Fruit fly (Drosophila melanogaster): Measurements from ENCODE around the gene CG43965.

Gene CG43965

DNA sequence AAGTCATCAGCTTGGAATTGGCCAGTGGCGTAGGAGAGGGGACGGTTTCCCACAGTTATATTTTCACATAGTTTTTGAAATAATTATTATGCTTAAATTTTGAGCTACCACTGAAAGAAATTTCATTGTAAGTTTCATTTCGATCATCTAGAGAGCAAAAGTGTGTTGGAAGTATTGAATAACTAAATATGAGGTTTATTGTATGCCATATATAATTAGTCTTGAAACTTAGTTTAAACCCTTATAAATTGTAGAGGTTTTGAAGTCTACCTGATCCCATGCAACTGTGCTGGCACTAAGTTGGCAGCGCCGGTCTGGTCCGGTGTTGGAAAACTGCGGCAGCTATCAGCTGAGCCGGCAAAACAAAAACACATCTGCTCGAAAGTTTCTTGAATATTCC is 4.4 kb downstream of the CG43965 start, which contains the start of the genes CG32022 and CG6511 (continued):
- TF ChIP-seq unpg (GFP tag; optimal IDR thresholded peaks at IDR 0.05) (peak; percentile 97), crc (GFP tag; optimal IDR thresholded peaks at IDR 0.05) (peak; percentile 94), vvl (GFP tag; IDR thresholded peaks at IDR 0.05) (peak; percentile 95), gcm2 (GFP tag; optimal IDR thresholded peaks at IDR 0.05) (peak; percentile 90), CG34224 (GFP tag; IDR thresholded peaks at IDR 0.05; ENCODE audit: partially characterized antibody) (no peak; the same call in 2 of the 3 replicates), Dfd (GFP tag; optimal IDR thresholded peaks at IDR 0.05) (no peak), Mad (GFP tag; optimal IDR thresholded peaks at IDR 0.05) (peak; percentile 97), CG31365 (tag; optimal IDR thresholded peaks at IDR 0.05) (peak; percentile 71), Optix (GFP tag; IDR thresholded peaks at IDR 0.05) (peak; percentile 85), CkIIα-i1 (GFP tag; IDR thresholded peaks at IDR 0.05) (peak; percentile 76), mld (GFP tag; IDR thresholded peaks at IDR 0.05; ENCODE audit: partially characterized antibody) (no peak), p53 (GFP tag; optimal IDR thresholded peaks at IDR 0.05) (peak; percentile 91), her (GFP tag; optimal IDR thresholded peaks at IDR 0.05) (peak; percentile 93), Lim3 (GFP tag; IDR thresholded peaks at IDR 0.05) (peak; percentile 86), hbn (GFP tag; IDR thresholded peaks at IDR 0.05; ENCODE audit: partially characterized antibody) (no peak), CG7271 (tag; optimal IDR thresholded peaks at IDR 0.05) (peak; percentile 86), CG16779 (GFP tag; IDR thresholded peaks at IDR 0.05) (peak; percentile 85), lilli (GFP tag; optimal IDR thresholded peaks at IDR 0.05) (peak; percentile 99), lov (optimal IDR thresholded peaks at IDR 0.05) (no peak), lov (GFP tag; IDR thresholded peaks at IDR 0.05) (peak; percentile 84; the same call in 2 of the 3 replicates), CG14441 (GFP tag; IDR thresholded peaks at IDR 0.05) (peak; percentile 95), slbo (GFP tag; IDR thresholded peaks at IDR 0.05) (peak; percentile 98), CG7556 (GFP tag; optimal IDR thresholded peaks at IDR 0.05) (peak; percentile 95), hth (optimal IDR thresholded peaks at IDR 0.05) (no peak), psq (GFP tag; optimal IDR thresholded peaks at IDR 0.05) (peak; percentile 89), CG4820 (GFP tag; optimal IDR thresholded peaks at IDR 0.05) (peak; percentile 97), Antp (GFP tag; optimal IDR thresholded peaks at IDR 0.05) (peak; percentile 98), ash1 (GFP tag; optimal IDR thresholded peaks at IDR 0.05) (peak; percentile 48), Usf (GFP tag; optimal IDR thresholded peaks at IDR 0.05) (peak; percentile 98), Stat92E (GFP tag; optimal IDR thresholded peaks at IDR 0.05) (peak in 1 of 3 experiments; percentile 88), Blimp-1 (GFP tag; optimal IDR thresholded peaks at IDR 0.05) (peak; percentile 90), stwl (tag; optimal IDR thresholded peaks at IDR 0.05) (peak; percentile 75), bab2 (GFP tag; optimal IDR thresholded peaks at IDR 0.05) (peak; percentile 99), H15 (GFP tag; IDR thresholded peaks at IDR 0.05) (peak; percentile 95), sob (GFP tag; IDR thresholded peaks at IDR 0.05) (peak; percentile 98), Scr (GFP tag; IDR thresholded peaks at IDR 0.05; ENCODE audit: partially characterized antibody) (no peak; the same call in 1 of the 2 replicates), CG16813 (GFP tag; IDR thresholded peaks at IDR 0.05; ENCODE audit: partially characterized antibody) (no peak), Meics (GFP tag; optimal IDR thresholded peaks at IDR 0.05) (peak; percentile 97), onecut (GFP tag; IDR thresholded peaks at IDR 0.05) (peak; percentile 87), CG31441 (GFP tag; IDR thresholded peaks at IDR 0.05) (peak; percentile 94), vnd (GFP tag; IDR thresholded peaks at IDR 0.05; ENCODE audit: partially characterized antibody) (no peak), CG15514 (GFP tag; optimal IDR thresholded peaks at IDR 0.05) (peak; percentile 91), ATbp (GFP tag; optimal IDR thresholded peaks at IDR 0.05) (peak; percentile 91), Taf1 (GFP tag; IDR thresholded peaks at IDR 0.05) (peak; percentile 95), CG10267 (tag; optimal IDR thresholded peaks at IDR 0.05) (peak; percentile 98), CG13624 (GFP tag; optimal IDR thresholded peaks at IDR 0.05) (peak; percentile 98), ci (GFP tag; IDR thresholded peaks at IDR 0.05) (peak; percentile 93), schlank (tag; optimal IDR thresholded peaks at IDR 0.05) (peak; percentile 89), Eip74EF (GFP tag; optimal IDR thresholded peaks at IDR 0.05) (no peak), Abd-B (GFP tag; optimal IDR thresholded peaks at IDR 0.05) (peak; percentile 99)
